Fruit fly (Drosophila melanogaster): ENCODE measurements around the gene Pfrx.

Pfrx gene

DNA sequence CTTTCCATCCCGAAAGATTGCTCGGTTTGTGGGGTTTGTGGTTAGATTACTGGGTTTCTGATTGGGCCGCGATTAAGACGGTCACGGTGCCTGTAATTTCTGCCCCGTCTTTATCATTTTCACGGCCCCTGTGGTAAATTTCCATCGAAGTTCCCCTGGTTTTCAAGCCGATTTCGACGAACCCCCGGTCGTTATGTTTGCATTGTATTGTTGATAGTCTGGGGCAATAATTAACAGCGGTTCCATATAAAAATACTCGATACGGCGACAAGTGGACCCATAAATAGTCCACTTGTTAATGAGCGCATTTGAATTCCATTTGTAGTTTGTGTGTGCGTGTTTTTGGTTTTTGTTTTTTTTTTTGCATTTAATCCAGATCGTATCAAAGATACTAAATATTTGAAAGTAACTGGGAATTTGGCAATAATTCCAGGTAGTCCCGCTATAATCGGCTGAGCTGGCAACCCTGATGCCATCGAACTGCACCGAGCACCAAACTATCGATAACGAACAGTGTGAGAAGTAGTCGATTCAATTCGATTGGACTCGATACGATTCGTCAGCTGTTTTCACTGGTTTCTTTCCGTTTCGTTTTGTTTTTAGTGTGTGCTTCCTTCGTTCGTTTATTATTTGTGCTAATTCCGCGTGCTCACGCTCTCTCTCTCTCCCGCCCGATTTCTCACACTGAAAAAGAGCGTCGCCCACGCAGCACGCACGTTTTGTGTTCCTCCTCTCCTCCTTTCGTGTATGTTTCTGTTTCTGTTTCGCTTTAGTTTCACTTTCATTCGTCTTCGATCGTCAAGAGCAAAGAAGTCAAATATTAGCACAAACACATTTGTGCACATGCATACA is 10.3 kb downstream of the Pfrx start (continued):
- no peak for TF ChIP-seq Ssrp (tag; optimal IDR thresholded peaks at IDR 0.05)
- TF ChIP-seq CG6791 (GFP tag; IDR thresholded peaks at IDR 0.05; ENCODE audit: partially characterized antibody): peak; percentile 84
- TF ChIP-seq onecut (GFP tag; IDR thresholded peaks at IDR 0.05): peak; percentile 32; the same call in 1 of the 2 replicates
- TF ChIP-seq hth (optimal IDR thresholded peaks at IDR 0.05): no peak
- no peak for TF ChIP-seq dmrt11E (tag; optimal IDR thresholded peaks at IDR 0.05)
- peak; percentile 78 for TF ChIP-seq Deaf1 (tag; optimal IDR thresholded peaks at IDR 0.05)
- TF ChIP-seq sim (GFP tag; IDR thresholded peaks at IDR 0.05): no peak
- TF ChIP-seq pb (GFP tag; optimal IDR thresholded peaks at IDR 0.05): no peak
- no peak for TF ChIP-seq disco-r (GFP tag; optimal IDR thresholded peaks at IDR 0.05)
- no peak for TF ChIP-seq nerfin-1 (tag; optimal IDR thresholded peaks at IDR 0.05)
- TF ChIP-seq ase (GFP tag; IDR thresholded peaks at IDR 0.05): no peak
- TF ChIP-seq sqz (GFP tag; optimal IDR thresholded peaks at IDR 0.05): no peak
- peak; percentile 43 for TF ChIP-seq Nf-YC (tag; optimal IDR thresholded peaks at IDR 0.05)
- no peak for TF ChIP-seq CG1529 (GFP tag; optimal IDR thresholded peaks at IDR 0.05)
- 0 out of 2 replicates have a peak, but pooled peaks have one; percentile 29 for TF ChIP-seq E2f1 (GFP tag; IDR thresholded peaks at IDR 0.05)
- TF ChIP-seq Hsf (GFP tag; optimal IDR thresholded peaks at IDR 0.05): peak; percentile 28
- no peak for TF ChIP-seq Atf-2 (GFP tag; optimal IDR thresholded peaks at IDR 0.05)
- TF ChIP-seq CG10543 (GFP tag; optimal IDR thresholded peaks at IDR 0.05): peak; percentile 50
- peak; percentile 17 for TF ChIP-seq Hr3 (GFP tag; optimal IDR thresholded peaks at IDR 0.05)
- no peak for TF ChIP-seq CG1603 (tag; optimal IDR thresholded peaks at IDR 0.05)
- TF ChIP-seq Dll (GFP tag; IDR thresholded peaks at IDR 0.05; ENCODE audit: partially characterized antibody): peak; percentile 84
- TF ChIP-seq CG12942 (GFP tag; optimal IDR thresholded peaks at IDR 0.05): no peak
- TF ChIP-seq CG33557 (GFP tag; optimal IDR thresholded peaks at IDR 0.05): no peak
- peak; percentile 54 for TF ChIP-seq Xbp1 (GFP tag; optimal IDR thresholded peaks at IDR 0.05)
- no peak for TF ChIP-seq Hey (tag; optimal IDR thresholded peaks at IDR 0.05)
- no peak for TF ChIP-seq sima (GFP tag; optimal IDR thresholded peaks at IDR 0.05)
- no peak for TF ChIP-seq CG6689 (GFP tag; IDR thresholded peaks at IDR 0.05)
- TF ChIP-seq pum (GFP tag; optimal IDR thresholded peaks at IDR 0.05): peak; percentile 48
- TF ChIP-seq Dref (GFP tag; IDR thresholded peaks at IDR 0.05): peak; percentile 88
- no peak for TF ChIP-seq CG17568 (GFP tag; optimal IDR thresholded peaks at IDR 0.05)
- no peak for TF ChIP-seq CG5245 (GFP tag; optimal IDR thresholded peaks at IDR 0.05)
- no peak for TF ChIP-seq ems (GFP tag; optimal IDR thresholded peaks at IDR 0.05)
- no peak for TF ChIP-seq CG7357 (GFP tag; IDR thresholded peaks at IDR 0.05)
- TF ChIP-seq CG13894 (tag; optimal IDR thresholded peaks at IDR 0.05): peak; percentile 62
- TF ChIP-seq zen (tag; optimal IDR thresholded peaks at IDR 0.05): no peak
- no peak for TF ChIP-seq aop (GFP tag; IDR thresholded peaks at IDR 0.05)
- TF ChIP-seq CG7745 (tag; optimal IDR thresholded peaks at IDR 0.05): no peak
- TF ChIP-seq Spps (tag; optimal IDR thresholded peaks at IDR 0.05): no peak
- TF ChIP-seq inv (GFP tag; IDR thresholded peaks at IDR 0.05; ENCODE audit: partially characterized antibody): peak; percentile 64
- no peak for TF ChIP-seq sc (optimal IDR thresholded peaks at IDR 0.05)
- no peak for TF ChIP-seq sc (GFP tag; optimal IDR thresholded peaks at IDR 0.05)
- no peak for TF ChIP-seq Chrac-16 (GFP tag; optimal IDR thresholded peaks at IDR 0.05)
- TF ChIP-seq lola (GFP tag; optimal IDR thresholded peaks at IDR 0.05): no peak
- TF ChIP-seq Adf1 (GFP tag; IDR thresholded peaks at IDR 0.05): no peak
- TF ChIP-seq dpn (GFP tag; optimal IDR thresholded peaks at IDR 0.05): peak; percentile 40 to 57
- TF ChIP-seq CG11696 (GFP tag; IDR thresholded peaks at IDR 0.05): no peak
- no peak for TF ChIP-seq Dip2 (GFP tag; IDR thresholded peaks at IDR 0.05)
- TF ChIP-seq CG8290 (GFP tag; optimal IDR thresholded peaks at IDR 0.05): peak; percentile 74
- no peak for TF ChIP-seq CG8290 (tag; optimal IDR thresholded peaks at IDR 0.05)
- TF ChIP-seq Camta (GFP tag; optimal IDR thresholded peaks at IDR 0.05): no peak
